Worm (Caenorhabditis elegans) whole organism, L3 larva: Measurements from ENCODE around the gene sprr-2.
A peak's percentile ranks its signal among the peaks of the same experiment; 100 is the strongest.

Source experiments
- R02D3.7 ChIP-seq: fragments of 150-350 bp; optimal IDR thresholded peaks from 2 replicates; lab custom pipeline; 2014; ENCODE audit warnings: missing biosample characterization, missing genetic modification characterization
- ZK546.5 ChIP-seq: sonication (generic microtip); optimal IDR thresholded peaks from 2 replicates; lab custom pipeline; 2017; ENCODE audit warnings: missing biosample characterization, missing genetic modification characterization
- aly-2 ChIP-seq: fragments of 150-350 bp; optimal IDR thresholded peaks from 2 replicates; lab custom pipeline; 2014; ENCODE audit warnings: missing biosample characterization, missing genetic modification characterization
- ama-1 ChIP-seq: fragments of 150-350 bp; optimal IDR thresholded peaks from 2 replicates; lab custom pipeline; 2018
- ceh-16 ChIP-seq: sonication (generic microtip); optimal IDR thresholded peaks from 2 replicates; lab custom pipeline; 2017; ENCODE audit warnings: missing biosample characterization, missing genetic modification characterization
- ceh-28 ChIP-seq: fragments of 150-350 bp; optimal IDR thresholded peaks from 2 replicates; lab custom pipeline; 2014; ENCODE audit warnings: missing biosample characterization, missing genetic modification reagents, missing genetic modification characterization
- ceh-82 ChIP-seq: fragments of 150-350 bp; optimal IDR thresholded peaks from 2 replicates; lab custom pipeline; 2014; ENCODE audit warnings: missing biosample characterization, missing genetic modification characterization
- ceh-9 ChIP-seq: sonication (generic microtip); optimal IDR thresholded peaks from 2 replicates; lab custom pipeline; 2018; ENCODE audit warnings: missing biosample characterization, missing genetic modification characterization
- daf-12 ChIP-seq: fragments of 150-350 bp; optimal IDR thresholded peaks from 2 replicates; lab custom pipeline; 2014; ENCODE audit warnings: missing biosample characterization, missing genetic modification reagents, missing genetic modification characterization
- egl-5 ChIP-seq: fragments of 150-350 bp; optimal IDR thresholded peaks from 2 replicates; lab custom pipeline; 2017; ENCODE audit warnings: missing biosample characterization, missing genetic modification reagents, missing genetic modification characterization, inconsistent platforms
- elt-1 ChIP-seq: fragments of 150-350 bp; optimal IDR thresholded peaks from 2 replicates; lab custom pipeline; 2014; ENCODE audit warnings: missing biosample characterization, missing genetic modification characterization
- elt-2 ChIP-seq: sonication (generic microtip); optimal IDR thresholded peaks from 2 replicates; lab custom pipeline; 2016; ENCODE audit warnings: missing genetic modification reagents, mild to moderate bottlenecking, missing genetic modification characterization, missing compliant biosample characterization
- elt-3 ChIP-seq, 3 experiments: fragments of 150-350 bp in 1 of 3; sonication (generic microtip) in 2 of 3; optimal IDR thresholded peaks; 2 replicates in 2 of 3; 4 replicates in 1 of 3; lab custom pipeline; 2014 to 2017; ENCODE audit warnings: missing biosample characterization in 3 of 3, missing genetic modification characterization in 3 of 3
- eor-1 ChIP-seq, 2 experiments: fragments of 150-350 bp; optimal IDR thresholded peaks; 2 replicates each; lab custom pipeline; 2014 to 2018; ENCODE audit warnings: missing biosample characterization in 2 of 2, missing genetic modification characterization in 2 of 2
- fkh-2 ChIP-seq: fragments of 150-350 bp; optimal IDR thresholded peaks from 2 replicates; lab custom pipeline; 2014; ENCODE audit warnings: missing biosample characterization, missing genetic modification reagents, missing genetic modification characterization
- fos-1 ChIP-seq: fragments of 150-350 bp; optimal IDR thresholded peaks from 2 replicates; lab custom pipeline; 2014; ENCODE audit warnings: missing biosample characterization, missing genetic modification characterization
- hmg-11 ChIP-seq: sonication (generic microtip); optimal IDR thresholded peaks from 2 replicates; lab custom pipeline; 2016; ENCODE audit warnings: missing genetic modification characterization, missing compliant biosample characterization
- jun-1 ChIP-seq: fragments of 150-350 bp; optimal IDR thresholded peaks from 2 replicates; lab custom pipeline; 2014; ENCODE audit warnings: missing biosample characterization, missing genetic modification reagents, missing genetic modification characterization
- lsy-12 ChIP-seq: sonication (generic microtip); optimal IDR thresholded peaks from 2 replicates; lab custom pipeline; 2016; ENCODE audit warnings: mild to moderate bottlenecking, missing genetic modification characterization, missing compliant biosample characterization
- mdl-1 ChIP-seq: fragments of 150-350 bp; optimal IDR thresholded peaks from 2 replicates; lab custom pipeline; 2014; ENCODE audit warnings: missing biosample characterization, missing genetic modification characterization
- nfya-1 ChIP-seq: sonication (generic microtip); optimal IDR thresholded peaks from 2 replicates; lab custom pipeline; 2017; ENCODE audit warnings: missing genetic modification characterization, mild to moderate bottlenecking, missing compliant biosample characterization, antibody characterized with exemption, moderate library complexity; ENCODE audit not compliant: insufficient read depth
- nhr-11 ChIP-seq: fragments of 150-350 bp; optimal IDR thresholded peaks from 2 replicates; lab custom pipeline; 2014; ENCODE audit warnings: missing biosample characterization, missing genetic modification characterization
- nhr-12 ChIP-seq: fragments of 150-350 bp; optimal IDR thresholded peaks from 2 replicates; lab custom pipeline; 2014; ENCODE audit warnings: missing biosample characterization, missing genetic modification characterization
- nhr-23 ChIP-seq: fragments of 150-350 bp; optimal IDR thresholded peaks from 2 replicates; lab custom pipeline; 2014; ENCODE audit warnings: missing biosample characterization, missing genetic modification reagents, missing genetic modification characterization
- nhr-25 ChIP-seq: sonication (generic microtip); optimal IDR thresholded peaks from 2 replicates; lab custom pipeline; 2017; ENCODE audit warnings: missing biosample characterization, missing genetic modification characterization
- nhr-28 ChIP-seq: fragments of 150-350 bp; optimal IDR thresholded peaks from 2 replicates; lab custom pipeline; 2014; ENCODE audit warnings: missing biosample characterization, missing genetic modification characterization
- nhr-43 ChIP-seq: sonication (generic microtip); optimal IDR thresholded peaks from 2 replicates; lab custom pipeline; 2016; ENCODE audit warnings: mild to moderate bottlenecking, missing genetic modification characterization, missing compliant biosample characterization; ENCODE audit not compliant: poor library complexity, severe bottlenecking
- nhr-76 ChIP-seq: fragments of 150-350 bp; sonication (generic microtip); optimal IDR thresholded peaks from 5 replicates; lab custom pipeline; 2014; ENCODE audit warnings: missing biosample characterization, missing genetic modification characterization
- nhr-77 ChIP-seq: fragments of 150-350 bp; optimal IDR thresholded peaks from 2 replicates; lab custom pipeline; 2014; ENCODE audit warnings: missing biosample characterization, missing genetic modification characterization
- pha-4 ChIP-seq: fragments of 150-350 bp; optimal IDR thresholded peaks from 2 replicates; lab custom pipeline; 2014; ENCODE audit warnings: missing biosample characterization, missing genetic modification reagents, missing genetic modification characterization
- pqm-1 ChIP-seq: fragments of 150-350 bp; optimal IDR thresholded peaks from 2 replicates; lab custom pipeline; 2017; ENCODE audit warnings: missing biosample characterization, missing genetic modification characterization, inconsistent platforms
- sea-2 ChIP-seq: fragments of 150-350 bp; sonication (generic microtip); optimal IDR thresholded peaks from 4 replicates; lab custom pipeline; 2014; ENCODE audit warnings: missing biosample characterization, missing genetic modification reagents, missing genetic modification characterization
- skn-1 ChIP-seq: fragments of 150-350 bp; optimal IDR thresholded peaks from 2 replicates; lab custom pipeline; 2014; ENCODE audit warnings: missing biosample characterization, missing genetic modification characterization
- snpc-4 ChIP-seq: fragments of 150-350 bp; optimal IDR thresholded peaks from 2 replicates; lab custom pipeline; 2014; ENCODE audit warnings: missing biosample characterization, missing genetic modification characterization
- tbx-2 ChIP-seq: sonication (generic microtip); optimal IDR thresholded peaks from 2 replicates; lab custom pipeline; 2016; ENCODE audit warnings: mild to moderate bottlenecking, missing genetic modification characterization, missing compliant biosample characterization
- unc-62 ChIP-seq: fragments of 150-350 bp; sonication (generic microtip); optimal IDR thresholded peaks from 4 replicates; lab custom pipeline; 2014; ENCODE audit warnings: missing biosample characterization, missing genetic modification reagents, missing genetic modification characterization
- zag-1 ChIP-seq: fragments of 150-350 bp; optimal IDR thresholded peaks from 2 replicates; lab custom pipeline; 2014; ENCODE audit warnings: missing biosample characterization, missing genetic modification characterization
- ztf-11 ChIP-seq: fragments of 150-350 bp; optimal IDR thresholded peaks from 2 replicates; lab custom pipeline; 2014; ENCODE audit warnings: missing biosample characterization, missing genetic modification characterization

The sprr-2 gene

DNA sequence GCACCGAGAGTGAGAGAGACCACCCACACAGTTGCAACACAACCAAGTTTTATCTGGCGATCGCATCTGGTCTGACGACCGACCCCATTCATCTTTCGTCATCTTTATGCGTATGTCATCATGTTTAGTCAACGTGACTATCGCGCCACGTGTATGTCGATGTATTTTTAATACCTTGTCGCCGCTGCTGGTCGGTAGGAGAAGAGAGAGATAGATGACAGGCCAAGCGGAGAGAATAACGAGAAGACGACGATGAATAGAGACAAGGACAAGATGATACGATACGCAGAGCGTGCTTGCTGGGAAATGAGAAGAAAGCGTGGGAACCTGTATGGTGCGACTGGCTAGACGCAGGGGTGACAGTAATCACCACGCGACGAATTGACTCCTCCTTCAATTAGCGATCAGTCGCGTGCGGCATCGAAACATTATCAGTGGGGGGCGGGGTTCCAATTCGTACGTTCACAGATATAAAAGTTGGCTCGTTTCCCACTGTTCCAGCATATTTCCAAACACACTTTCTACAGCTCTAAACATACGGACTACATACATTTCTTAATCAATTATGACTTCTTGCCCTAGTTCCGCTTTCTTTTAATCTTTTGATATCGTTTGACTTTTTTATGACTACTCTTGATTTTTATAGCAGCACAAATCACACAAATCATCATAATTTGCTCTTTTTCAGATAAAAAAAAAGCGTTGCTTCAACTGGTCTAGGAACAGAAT, 2.8 kb upstream of the sprr-2 start, which contains the start of gene tatn-1:
Gene tatn-1, plus strand, starts transcription at position 689 of the 729 bp plus-strand sequence.
- peak; percentile 9 for TF ChIP-seq nhr-77 (tag; lab: Kevin White, UChicago)
- no peak for TF ChIP-seq nhr-11 (tag; lab: Kevin White, UChicago)
- peak; percentile 98 for TF ChIP-seq nhr-23 (tag; lab: Kevin White, UChicago)
- no peak for TF ChIP-seq ceh-9
- TF ChIP-seq nhr-12 (tag; lab: Kevin White, UChicago), result no peak
- TF ChIP-seq jun-1 (tag; lab: Kevin White, UChicago), result peak; percentile 83
- TF ChIP-seq zag-1 (tag; lab: Kevin White, UChicago), result no peak
- TF ChIP-seq mdl-1 (tag; lab: Kevin White, UChicago), result peak; percentile 93
- TF ChIP-seq tbx-2, result peak; percentile 82
- peak; percentile 43 for TF ChIP-seq unc-62 (GFP tag; lab: Kevin White, UChicago)
- TF ChIP-seq lsy-12 (tag; lab: Kevin White, UChicago), result no peak
- peak; percentile 98 for TF ChIP-seq elt-2 (tag; lab: Kevin White, UChicago)
- TF ChIP-seq egl-5 (tag; lab: Kevin White, UChicago), result peak; percentile 16
- peak; percentile 97 for TF ChIP-seq elt-1 (tag; lab: Kevin White, UChicago)
- peak in 1 of 3 experiments; percentile 66 for TF ChIP-seq elt-3 (tag; optimal IDR thresholded peaks at IDR 0.05; lab: Kevin White, UChicago)
- TF ChIP-seq pqm-1 (tag; lab: Kevin White, UChicago), result peak; percentile 69
- no peak for TF ChIP-seq fos-1 (tag; lab: Kevin White, UChicago)
- TF ChIP-seq ceh-28 (tag; lab: Kevin White, UChicago), result peak; percentile 21
- no peak for TF ChIP-seq daf-12 (tag; lab: Kevin White, UChicago)
- TF ChIP-seq nhr-25 (tag; lab: Kevin White, UChicago), result peak; percentile 98
- TF ChIP-seq eor-1 (tag; optimal IDR thresholded peaks at IDR 0.05; lab: Kevin White, UChicago), result no peak
- TF ChIP-seq nfya-1, result peak; percentile 16
- peak; percentile 97 for TF ChIP-seq nhr-43 (tag; lab: Kevin White, UChicago)
- peak; percentile 53 for TF ChIP-seq skn-1 (tag; lab: Kevin White, UChicago)
- TF ChIP-seq sea-2, result no peak
- TF ChIP-seq snpc-4 (tag; lab: Kevin White, UChicago), result no peak
- TF ChIP-seq pha-4 (tag; lab: Kevin White, UChicago), result no peak
- TF ChIP-seq, all 47 proteins: peak for 16

DNA sequence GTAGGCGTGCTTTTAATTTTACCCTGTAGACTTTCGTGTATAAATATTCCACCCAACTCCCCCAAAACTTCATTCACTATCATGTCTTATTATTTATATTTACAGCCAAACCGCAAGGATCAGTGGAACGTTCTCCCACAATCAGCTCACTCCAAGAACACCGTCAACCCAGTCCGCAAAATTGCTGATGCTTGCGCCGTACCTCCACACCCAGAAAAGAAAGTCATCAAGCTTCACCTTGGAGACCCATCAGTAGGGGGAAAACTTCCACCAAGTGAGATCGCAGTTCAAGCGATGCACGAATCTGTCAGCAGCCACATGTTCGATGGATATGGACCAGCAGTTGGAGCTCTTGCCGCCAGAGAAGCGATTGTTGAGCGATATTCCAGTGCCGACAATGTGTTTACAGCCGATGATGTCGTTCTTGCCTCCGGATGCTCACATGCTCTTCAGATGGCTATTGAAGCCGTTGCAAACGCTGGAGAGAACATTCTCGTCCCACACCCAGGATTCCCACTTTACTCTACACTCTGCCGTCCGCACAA, 2.0 kb upstream of the sprr-2 start:
- TF ChIP-seq daf-12 (tag; lab: Kevin White, UChicago) (no peak), nhr-43 (tag; lab: Kevin White, UChicago) (peak; percentile 52), nfya-1 (peak; percentile 13), fkh-2 (tag; lab: Kevin White, UChicago) (no peak), ama-1 (lab: Kevin White, UChicago) (peak; percentile 64), elt-2 (tag; lab: Kevin White, UChicago) (no peak), jun-1 (tag; lab: Kevin White, UChicago) (no peak)

DNA sequence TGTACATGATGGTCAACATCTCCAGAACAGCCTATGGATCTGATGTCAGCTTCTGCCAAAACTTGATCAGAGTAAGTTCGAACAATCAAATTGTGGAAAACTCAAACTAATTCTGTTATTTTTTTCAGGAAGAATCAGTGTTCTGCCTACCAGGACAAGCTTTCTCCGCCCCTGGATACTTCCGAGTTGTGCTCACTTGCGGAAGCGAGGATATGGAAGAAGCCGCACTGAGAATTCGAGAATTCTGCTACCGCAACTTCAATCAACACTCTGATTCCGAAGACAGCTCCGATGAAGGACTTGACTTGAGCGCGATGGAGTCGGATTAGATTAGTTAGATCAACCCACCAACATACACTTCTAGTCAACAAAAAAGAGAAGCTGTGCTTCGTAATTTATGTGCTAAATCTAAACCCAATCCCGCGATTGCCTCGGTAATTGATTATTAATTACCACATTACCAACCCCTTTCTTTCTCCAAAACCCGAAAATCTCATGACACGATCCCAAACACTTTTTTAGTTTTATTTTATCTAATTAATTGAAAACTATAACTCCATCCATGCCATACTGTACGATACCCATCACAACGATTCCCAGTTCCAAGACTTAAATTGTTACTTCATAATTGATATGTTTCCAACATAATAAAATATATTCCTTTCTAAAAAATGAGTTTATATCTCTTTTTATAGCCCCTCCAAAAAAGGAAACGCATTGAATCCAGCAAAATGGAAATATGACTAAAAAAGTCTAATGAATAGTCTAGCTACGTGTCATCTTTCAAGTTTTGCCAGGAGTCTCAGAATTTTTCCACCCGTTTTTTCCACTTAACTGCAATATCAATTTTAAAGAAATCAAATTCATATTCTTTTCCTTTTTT, 689 bp upstream of the sprr-2 start:
- TF ChIP-seq nhr-25 (tag; lab: Kevin White, UChicago), result peak; percentile 1
- TF ChIP-seq zag-1 (tag; lab: Kevin White, UChicago), result no peak
- TF ChIP-seq ama-1 (lab: Kevin White, UChicago), result peak; percentile 85
- TF ChIP-seq R02D3.7 (tag; lab: Kevin White, UChicago), result no peak
- TF ChIP-seq fkh-2 (tag; lab: Kevin White, UChicago), result no peak
- TF ChIP-seq ceh-16 (tag; lab: Kevin White, UChicago), result no peak
- no peak for TF ChIP-seq tbx-2
- TF ChIP-seq nhr-43 (tag; lab: Kevin White, UChicago), result peak; percentile 52
- TF ChIP-seq ztf-11 (tag; lab: Kevin White, UChicago), result no peak
- no peak for TF ChIP-seq snpc-4 (tag; lab: Kevin White, UChicago)
- TF ChIP-seq nhr-76 (tag; lab: Kevin White, UChicago), result no peak
- TF ChIP-seq eor-1 (tag; optimal IDR thresholded peaks at IDR 0.05; lab: Kevin White, UChicago), result no peak
- TF ChIP-seq nhr-23 (tag; lab: Kevin White, UChicago), result peak; percentile 1
- no peak for TF ChIP-seq ceh-82 (tag; lab: Kevin White, UChicago)
- TF ChIP-seq hmg-11, result no peak
- no peak for TF ChIP-seq aly-2 (tag; lab: Kevin White, UChicago)
- TF ChIP-seq nhr-28 (tag; lab: Kevin White, UChicago), result no peak
- no peak for TF ChIP-seq ZK546.5 (tag; lab: Kevin White, UChicago)
- TF ChIP-seq egl-5 (tag; lab: Kevin White, UChicago), result no peak
